Worm (Caenorhabditis elegans) whole organism, mixed stage, embryonic: Measurements from ENCODE around the gene nex-2.

Experiments
- M03D4.4 ChIP-seq: sonication (generic microtip); optimal IDR thresholded peaks from 2 replicates; lab custom pipeline; 2017; ENCODE audit warnings: mild to moderate bottlenecking, missing genetic modification characterization, missing compliant biosample characterization
- bed-3 ChIP-seq: fragments of 200-800 bp; sonication (Bioruptor generic); optimal IDR thresholded peaks from 3 replicates; lab custom pipeline; 2018; ENCODE audit warnings: mild to moderate bottlenecking, missing genetic modification characterization, moderate library complexity, missing compliant biosample characterization
- blmp-1 ChIP-seq: fragments of 150-350 bp; optimal IDR thresholded peaks from 2 replicates; lab custom pipeline; 2014; ENCODE audit warnings: missing biosample characterization, missing genetic modification characterization
- ceh-39 ChIP-seq: fragments of 150-350 bp; optimal IDR thresholded peaks from 2 replicates; lab custom pipeline; 2014; ENCODE audit warnings: missing biosample characterization, missing genetic modification characterization
- ceh-43 ChIP-seq: fragments of 200-800 bp; sonication (Bioruptor generic); optimal IDR thresholded peaks from 2 replicates; lab custom pipeline; 2018; ENCODE audit warnings: mild to moderate bottlenecking, missing genetic modification characterization, moderate library complexity, missing compliant biosample characterization
- ceh-83 ChIP-seq: fragments of 200-800 bp; sonication (Bioruptor generic); optimal IDR thresholded peaks from 2 replicates; lab custom pipeline; 2018; ENCODE audit warnings: mild to moderate bottlenecking, missing genetic modification characterization, missing compliant biosample characterization
- ces-1 ChIP-seq: fragments of 150-350 bp; optimal IDR thresholded peaks from 2 replicates; lab custom pipeline; 2014; ENCODE audit warnings: missing biosample characterization, missing genetic modification reagents, missing genetic modification characterization
- cnd-1 ChIP-seq: fragments of 200-800 bp; sonication (Bioruptor generic); optimal IDR thresholded peaks from 2 replicates; lab custom pipeline; 2018; ENCODE audit warnings: mild to moderate bottlenecking, missing genetic modification characterization, missing compliant biosample characterization
- drap-1 ChIP-seq: fragments of 200-800 bp; sonication (Bioruptor generic); optimal IDR thresholded peaks from 3 replicates; lab custom pipeline; 2018; ENCODE audit warnings: mild to moderate bottlenecking, missing genetic modification characterization, missing compliant biosample characterization
- elt-1 ChIP-seq: sonication (generic microtip); optimal IDR thresholded peaks from 2 replicates; lab custom pipeline; 2017; ENCODE audit warnings: missing genetic modification characterization, mild to moderate bottlenecking, missing compliant biosample characterization, antibody characterized with exemption, moderate library complexity, borderline replicate concordance; ENCODE audit not compliant: insufficient read depth
- elt-3 ChIP-seq: fragments of 150-350 bp; optimal IDR thresholded peaks from 2 replicates; lab custom pipeline; 2014; ENCODE audit warnings: missing biosample characterization, missing genetic modification characterization
- flh-1 ChIP-seq: fragments of 200-800 bp; sonication (Bioruptor generic); optimal IDR thresholded peaks from 2 replicates; lab custom pipeline; 2018; ENCODE audit warnings: mild to moderate bottlenecking, missing genetic modification characterization, moderate library complexity, missing compliant biosample characterization
- ham-2 ChIP-seq: fragments of 200-800 bp; sonication (Bioruptor generic); optimal IDR thresholded peaks from 2 replicates; lab custom pipeline; 2018; ENCODE audit warnings: mild to moderate bottlenecking, missing genetic modification characterization, missing compliant biosample characterization
- hlh-1 ChIP-seq: fragments of 150-350 bp; optimal IDR thresholded peaks from 2 replicates; lab custom pipeline; 2014; ENCODE audit warnings: missing biosample characterization, missing genetic modification reagents, missing genetic modification characterization
- lin-13 ChIP-seq: fragments of 150-350 bp; optimal IDR thresholded peaks from 2 replicates; lab custom pipeline; 2014; ENCODE audit warnings: missing biosample characterization, missing genetic modification characterization
- lin-32 ChIP-seq: fragments of 200-800 bp; sonication (Bioruptor generic); optimal IDR thresholded peaks from 2 replicates; lab custom pipeline; 2018; ENCODE audit warnings: mild to moderate bottlenecking, missing genetic modification characterization, missing compliant biosample characterization
- mep-1 ChIP-seq: fragments of 150-350 bp; optimal IDR thresholded peaks from 2 replicates; lab custom pipeline; 2017; ENCODE audit warnings: missing biosample characterization, missing genetic modification reagents, missing genetic modification characterization, inconsistent platforms
- mls-2 ChIP-seq: sonication (generic microtip); optimal IDR thresholded peaks from 2 replicates; lab custom pipeline; 2016; ENCODE audit warnings: mild to moderate bottlenecking, missing genetic modification characterization, moderate library complexity, missing compliant biosample characterization
- nhr-12 ChIP-seq: fragments of 150-350 bp; optimal IDR thresholded peaks from 2 replicates; lab custom pipeline; 2014; ENCODE audit warnings: missing biosample characterization, missing genetic modification characterization
- nhr-2 ChIP-seq: fragments of 150-350 bp; optimal IDR thresholded peaks from 2 replicates; lab custom pipeline; 2014; ENCODE audit warnings: missing biosample characterization, missing genetic modification characterization
- nhr-237 ChIP-seq: fragments of 150-350 bp; optimal IDR thresholded peaks from 2 replicates; lab custom pipeline; 2014; ENCODE audit warnings: missing biosample characterization, missing genetic modification characterization
- nhr-28 ChIP-seq: fragments of 150-350 bp; optimal IDR thresholded peaks from 2 replicates; lab custom pipeline; 2014; ENCODE audit warnings: missing biosample characterization, missing genetic modification characterization
- nhr-76 ChIP-seq: sonication (generic microtip); optimal IDR thresholded peaks from 2 replicates; lab custom pipeline; 2017; ENCODE audit warnings: missing biosample characterization, missing genetic modification characterization
- pha-4 ChIP-seq: fragments of 150-350 bp; optimal IDR thresholded peaks from 2 replicates; lab custom pipeline; 2018; ENCODE audit warnings: missing biosample characterization, missing genetic modification reagents, missing genetic modification characterization
- sem-2 ChIP-seq: fragments of 200-800 bp; sonication (Bioruptor generic); optimal IDR thresholded peaks from 2 replicates; lab custom pipeline; 2018; ENCODE audit warnings: mild to moderate bottlenecking, missing genetic modification characterization, missing compliant biosample characterization
- snpc-4 ChIP-seq: fragments of 150-350 bp; optimal IDR thresholded peaks from 2 replicates; lab custom pipeline; 2014; ENCODE audit warnings: missing biosample characterization, missing genetic modification characterization
- sptf-1 ChIP-seq: sonication (generic microtip); optimal IDR thresholded peaks from 2 replicates; lab custom pipeline; 2017; ENCODE audit warnings: mild to moderate bottlenecking, missing genetic modification characterization, moderate library complexity, missing compliant biosample characterization
- tbx-8 ChIP-seq: fragments of 200-800 bp; sonication (Bioruptor generic); optimal IDR thresholded peaks from 2 replicates; lab custom pipeline; 2018; ENCODE audit warnings: mild to moderate bottlenecking, missing genetic modification characterization, moderate library complexity, missing compliant biosample characterization
- unc-62 ChIP-seq: fragments of 150-350 bp; optimal IDR thresholded peaks from 2 replicates; lab custom pipeline; 2014; ENCODE audit warnings: missing biosample characterization, missing genetic modification reagents, missing genetic modification characterization
- zip-8 ChIP-seq: fragments of 150-350 bp; optimal IDR thresholded peaks from 2 replicates; lab custom pipeline; 2014; ENCODE audit warnings: missing biosample characterization, missing genetic modification characterization
- ztf-11 ChIP-seq: fragments of 150-350 bp; optimal IDR thresholded peaks from 2 replicates; lab custom pipeline; 2014; ENCODE audit warnings: missing biosample characterization, missing genetic modification characterization

Gene nex-2

ce11 chrIII:10293946-10294345, 36.3 kb downstream of the nex-2 start:
- TF ChIP-seq ceh-43 (no peak), nhr-12 (no peak), hlh-1 (no peak), tbx-8 (no peak), unc-62 (GFP tag; lab: Kevin White, UChicago) (no peak), drap-1 (no peak)

DNA sequence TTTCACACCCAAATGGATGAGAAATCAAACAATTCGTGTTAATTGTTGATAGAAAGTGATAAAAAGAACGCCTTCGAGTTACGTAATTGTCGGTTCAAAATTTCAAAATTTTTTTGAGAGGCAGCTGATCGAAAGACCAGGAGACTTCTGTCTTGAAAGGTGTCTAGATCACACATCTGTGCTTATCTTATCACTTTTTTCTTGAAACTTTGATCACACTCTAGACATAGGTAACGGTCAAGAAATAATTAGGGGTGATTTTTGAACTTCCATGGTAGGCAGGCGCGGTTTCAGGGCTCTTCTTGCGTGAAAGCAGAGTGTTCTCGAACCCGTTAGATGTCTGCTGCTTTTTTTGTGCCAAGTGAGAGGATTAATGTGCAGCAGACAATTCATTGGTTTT, 36.9 kb downstream of the nex-2 start:
- TF ChIP-seq flh-1 (no peak), pha-4 (tag; lab: Kevin White, UChicago) (no peak), mls-2 (tag; lab: Kevin White, UChicago) (no peak), hlh-1 (no peak), snpc-4 (tag; lab: Kevin White, UChicago) (no peak), nhr-28 (tag; lab: Kevin White, UChicago) (no peak), ztf-11 (tag; lab: Kevin White, UChicago) (no peak), elt-3 (tag; lab: Kevin White, UChicago) (no peak), lin-32 (no peak)

DNA sequence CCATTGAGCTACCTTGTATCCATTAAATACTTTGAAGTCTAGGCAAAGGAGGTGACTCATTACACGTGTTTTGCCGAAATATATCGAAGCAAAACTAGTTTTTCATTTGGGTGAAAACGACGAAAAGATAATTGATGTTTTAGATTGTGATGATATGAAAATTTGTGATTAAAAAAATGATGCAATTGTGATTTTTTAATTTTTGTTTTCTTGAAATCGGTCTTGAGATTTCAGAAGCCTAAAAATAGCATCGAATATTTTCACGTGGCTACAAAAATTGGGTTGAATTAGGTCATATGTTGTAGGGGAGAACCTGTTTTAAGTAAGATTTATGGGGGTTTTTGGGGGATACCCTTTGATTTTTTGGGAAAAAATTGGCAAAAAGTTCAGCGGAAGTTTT, 39.7 kb downstream of the nex-2 start:
- TF ChIP-seq nhr-76 (no peak), sem-2 (GFP tag; lab: Kevin White, UChicago) (no peak), ham-2 (GFP tag; lab: Kevin White, UChicago) (no peak), bed-3 (no peak), ces-1 (GFP tag; lab: Kevin White, UChicago) (no peak), nhr-2 (tag; lab: Kevin White, UChicago) (no peak), tbx-8 (no peak), cnd-1 (tag; lab: Kevin White, UChicago) (no peak), elt-1 (no peak), sptf-1 (tag; lab: Kevin White, UChicago) (no peak), mep-1 (tag; lab: Kevin White, UChicago) (no peak), ceh-83 (no peak), snpc-4 (tag; lab: Kevin White, UChicago) (no peak), nhr-12 (no peak), zip-8 (no peak), mls-2 (tag; lab: Kevin White, UChicago) (no peak), nhr-28 (tag; lab: Kevin White, UChicago) (no peak), ceh-43 (no peak), nhr-237 (tag; lab: Kevin White, UChicago) (no peak), hlh-1 (no peak)

DNA sequence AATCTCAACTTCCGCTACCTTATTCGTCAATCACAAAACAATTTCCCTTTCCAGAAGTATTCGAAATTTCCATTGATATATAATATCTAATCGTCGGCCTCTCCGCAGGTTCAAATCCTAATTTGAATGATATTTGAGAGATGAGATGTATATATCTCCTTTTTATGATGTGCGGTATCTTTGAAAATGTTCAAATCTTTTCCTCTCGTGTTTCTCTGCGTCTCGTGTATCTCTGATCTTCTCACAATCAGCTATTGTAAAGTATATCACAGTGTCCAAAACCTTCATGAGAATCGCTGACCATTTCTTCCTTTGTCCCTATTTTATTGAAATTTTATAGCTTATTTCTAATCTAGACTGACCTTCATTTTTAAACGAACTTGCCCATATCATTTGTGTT, 40.4 kb downstream of the nex-2 start:
- TF ChIP-seq bed-3 = no peak
- TF ChIP-seq ham-2 (GFP tag; lab: Kevin White, UChicago) = no peak
- no peak for TF ChIP-seq elt-1
- no peak for TF ChIP-seq ceh-83
- TF ChIP-seq sem-2 (GFP tag; lab: Kevin White, UChicago) = no peak
- no peak for TF ChIP-seq nhr-2 (tag; lab: Kevin White, UChicago)
- no peak for TF ChIP-seq drap-1
- TF ChIP-seq nhr-237 (tag; lab: Kevin White, UChicago) = no peak

ce11 chrIII:10285623-10286022, 44.6 kb downstream of the nex-2 start, which contains the start of gene K10G9.2:
Gene K10G9.2 (plus strand): TSS chrIII:10285923.
- TF ChIP-seq nhr-2 (tag; lab: Kevin White, UChicago) = no peak
- TF ChIP-seq flh-1 = no peak
- TF ChIP-seq mls-2 (tag; lab: Kevin White, UChicago) = no peak
- no peak for TF ChIP-seq hlh-1
- no peak for TF ChIP-seq sptf-1 (tag; lab: Kevin White, UChicago)
- TF ChIP-seq snpc-4 (tag; lab: Kevin White, UChicago) = no peak
- no peak for TF ChIP-seq elt-3 (tag; lab: Kevin White, UChicago)
- no peak for TF ChIP-seq ceh-39 (tag; lab: Kevin White, UChicago)
- TF ChIP-seq elt-1 = no peak
- TF ChIP-seq lin-32 = no peak
- TF ChIP-seq lin-13 = no peak
- no peak for TF ChIP-seq sem-2 (GFP tag; lab: Kevin White, UChicago)
- TF ChIP-seq ham-2 (GFP tag; lab: Kevin White, UChicago) = no peak
- TF ChIP-seq bed-3 = no peak
- no peak for TF ChIP-seq blmp-1 (tag; lab: Kevin White, UChicago)
- no peak for TF ChIP-seq cnd-1 (tag; lab: Kevin White, UChicago)
- no peak for TF ChIP-seq tbx-8
- TF ChIP-seq zip-8 = no peak
- no peak for TF ChIP-seq M03D4.4 (tag; lab: Kevin White, UChicago)
